Fruit fly (Drosophila melanogaster) whole organism, wandering third instar larva: ENCODE data around the gene CG8173.

Source experiments
- Abd-B ChIP-seq: fragments of >200 bp; optimal IDR thresholded peaks from 2 replicates; lab custom pipeline; 2017; ENCODE audit warnings: missing biosample characterization, missing genetic modification characterization
- CG32264 ChIP-seq: fragments of 200-800 bp; sonication (Bioruptor generic); optimal IDR thresholded peaks from 2 replicates; lab custom pipeline; 2016; ENCODE audit warnings: missing biosample characterization, missing genetic modification characterization
- CG9705 ChIP-seq: fragments of 200-800 bp; sonication (Bioruptor generic); optimal IDR thresholded peaks from 2 replicates; lab custom pipeline; 2018; ENCODE audit warnings: missing biosample characterization, mild to moderate bottlenecking, missing genetic modification characterization
- CrebA ChIP-seq: fragments of 200-800 bp; sonication (Bioruptor generic); optimal IDR thresholded peaks from 2 replicates; lab custom pipeline; 2016; ENCODE audit warnings: missing biosample characterization, mild to moderate bottlenecking, missing genetic modification characterization, borderline replicate concordance
- Dfd ChIP-seq: fragments of >200 bp; optimal IDR thresholded peaks from 2 replicates; lab custom pipeline; 2017; ENCODE audit warnings: missing biosample characterization, missing genetic modification characterization
- Dif ChIP-seq: fragments of 200-275, 200-300 bp; sonication (Bioruptor generic); optimal IDR thresholded peaks from 2 replicates; lab custom pipeline; 2018; ENCODE audit warnings: missing biosample characterization, missing genetic modification characterization; ENCODE audit not compliant: partially characterized antibody
- GATAd ChIP-seq: sonication (Bioruptor generic); optimal IDR thresholded peaks from 2 replicates; lab custom pipeline; 2016; ENCODE audit warnings: missing biosample characterization, missing genetic modification characterization
- HLH106 ChIP-seq: fragments of 200-800 bp; optimal IDR thresholded peaks from 3 replicates; lab custom pipeline; 2019; ENCODE audit warnings: missing biosample characterization, mild to moderate bottlenecking, missing genetic modification characterization, moderate library complexity
- Hnf4 ChIP-seq: fragments of 200-800 bp; sonication (Bioruptor generic); optimal IDR thresholded peaks from 2 replicates; lab custom pipeline; 2016; ENCODE audit warnings: missing biosample characterization, mild to moderate bottlenecking, missing genetic modification characterization
- Hr78 ChIP-seq: fragments of >200 bp; optimal IDR thresholded peaks from 2 replicates; lab custom pipeline; 2017; ENCODE audit warnings: missing biosample characterization, missing genetic modification characterization
- Hr83 ChIP-seq: fragments of 200-300 bp; sonication (Bioruptor generic); optimal IDR thresholded peaks from 2 replicates; lab custom pipeline; 2016; ENCODE audit warnings: missing biosample characterization, mild to moderate bottlenecking, missing genetic modification characterization, moderate library complexity; ENCODE audit not compliant: poor library complexity, severe bottlenecking
- Jra ChIP-seq: sonication (Bioruptor generic); optimal IDR thresholded peaks from 2 replicates; lab custom pipeline; 2016; ENCODE audit warnings: missing biosample characterization, missing genetic modification characterization
- Mio ChIP-seq: sonication (Bioruptor generic); optimal IDR thresholded peaks from 2 replicates; lab custom pipeline; 2016; ENCODE audit warnings: missing biosample characterization, missing genetic modification characterization
- Myc ChIP-seq: fragments of >200 bp; optimal IDR thresholded peaks from 2 replicates; lab custom pipeline; 2017
- N ChIP-seq: fragments of >200 bp; optimal IDR thresholded peaks from 2 replicates; lab custom pipeline; 2018; ENCODE audit warnings: missing biosample characterization, missing external identifiers, missing genetic modification characterization
- OdsH ChIP-seq: fragments of 200-800 bp; sonication (Bioruptor generic); optimal IDR thresholded peaks from 2 replicates; lab custom pipeline; 2016; ENCODE audit warnings: missing biosample characterization, mild to moderate bottlenecking, missing genetic modification characterization
- Rel ChIP-seq, 2 experiments: fragments of 200-800 bp; sonication (Bioruptor generic) in 1 of 2; optimal IDR thresholded peaks; 2 replicates in 1 of 2; 3 replicates in 1 of 2; lab custom pipeline; 2016 to 2019; ENCODE audit warnings: mild to moderate bottlenecking in 2 of 2, missing biosample characterization in 2 of 2, missing genetic modification characterization in 2 of 2, moderate library complexity in 1 of 2
- Sp1 ChIP-seq: fragments of 200-800 bp; sonication (Bioruptor generic); optimal IDR thresholded peaks from 3 replicates; lab custom pipeline; 2019; ENCODE audit warnings: missing biosample characterization, mild to moderate bottlenecking, missing genetic modification characterization, moderate library complexity
- Vsx2 ChIP-seq: fragments of 200-300, 225-300 bp; sonication (Bioruptor generic); optimal IDR thresholded peaks from 2 replicates; lab custom pipeline; 2018; ENCODE audit warnings: missing biosample characterization, missing genetic modification characterization; ENCODE audit not compliant: partially characterized antibody
- br ChIP-seq: fragments of 200-800 bp; sonication (Bioruptor generic); optimal IDR thresholded peaks from 2 replicates; lab custom pipeline; 2016; ENCODE audit warnings: missing biosample characterization, missing genetic modification characterization
- brk ChIP-seq: fragments of 200-800 bp; sonication (Bioruptor generic); optimal IDR thresholded peaks from 2 replicates; lab custom pipeline; 2016; ENCODE audit warnings: missing biosample characterization, mild to moderate bottlenecking, missing genetic modification characterization
- dl ChIP-seq, 2 experiments: fragments of 175-275, 200-275 bp in 1 of 2; fragments of 200-275 bp in 1 of 2; sonication (Bioruptor generic); optimal IDR thresholded peaks; lab custom pipeline; 2018; ENCODE audit warnings: mild to moderate bottlenecking in 2 of 2, missing biosample characterization in 2 of 2, missing genetic modification characterization in 2 of 2, moderate library complexity in 2 of 2; ENCODE audit not compliant: partially characterized antibody in 2 of 2, insufficient read depth in 1 of 2
- dmrt93B ChIP-seq: fragments of 200-800 bp; sonication (Bioruptor generic); optimal IDR thresholded peaks from 2 replicates; lab custom pipeline; 2018; ENCODE audit warnings: missing biosample characterization, mild to moderate bottlenecking, missing genetic modification characterization
- dsf ChIP-seq: sonication (Bioruptor generic); optimal IDR thresholded peaks from 2 replicates; lab custom pipeline; 2016; ENCODE audit warnings: missing biosample characterization, missing genetic modification characterization, borderline replicate concordance
- ey ChIP-seq: fragments of 200-800 bp; sonication (Bioruptor generic); optimal IDR thresholded peaks from 2 replicates; lab custom pipeline; 2016; ENCODE audit warnings: missing biosample characterization, missing genetic modification characterization
- foxo ChIP-seq, 2 experiments: fragments of 200-800 bp; sonication (Bioruptor generic); optimal IDR thresholded peaks; 2 replicates in 1 of 2; 3 replicates in 1 of 2; lab custom pipeline; 2016 to 2017; ENCODE audit warnings: missing biosample characterization in 2 of 2, missing genetic modification characterization in 2 of 2
- fru ChIP-seq: fragments of 200-800 bp; sonication (Bioruptor generic); optimal IDR thresholded peaks from 3 replicates; lab custom pipeline; 2016; ENCODE audit warnings: missing biosample characterization, mild to moderate bottlenecking, missing genetic modification characterization
- h ChIP-seq: fragments of 200-800 bp; sonication (Bioruptor generic); optimal IDR thresholded peaks from 3 replicates; lab custom pipeline; 2016; ENCODE audit warnings: missing biosample characterization, mild to moderate bottlenecking, missing genetic modification characterization
- jim ChIP-seq: fragments of 175-275, 200-325 bp; sonication (Bioruptor generic); optimal IDR thresholded peaks from 2 replicates; lab custom pipeline; 2016; ENCODE audit warnings: missing biosample characterization, mild to moderate bottlenecking, missing genetic modification characterization
- lola ChIP-seq: fragments of >200 bp; optimal IDR thresholded peaks from 2 replicates; lab custom pipeline; 2017; ENCODE audit warnings: missing biosample characterization, missing genetic modification characterization
- pan ChIP-seq: fragments of >200 bp; optimal IDR thresholded peaks from 2 replicates; lab custom pipeline; 2017
- psq ChIP-seq: fragments of 200-800 bp; sonication (Bioruptor generic); optimal IDR thresholded peaks from 3 replicates; lab custom pipeline; 2017; ENCODE audit warnings: missing biosample characterization, mild to moderate bottlenecking, missing genetic modification characterization, moderate library complexity
- rgr ChIP-seq: fragments of 200-800 bp; sonication (Bioruptor generic); optimal IDR thresholded peaks from 3 replicates; lab custom pipeline; 2016; ENCODE audit warnings: missing biosample characterization, mild to moderate bottlenecking, missing genetic modification characterization
- sage ChIP-seq: fragments of 200-800 bp; sonication (Bioruptor generic); optimal IDR thresholded peaks from 2 replicates; lab custom pipeline; 2016; ENCODE audit warnings: missing biosample characterization, mild to moderate bottlenecking, missing genetic modification characterization
- sv ChIP-seq: fragments of 200-800 bp; sonication (Bioruptor generic); optimal IDR thresholded peaks from 3 replicates; lab custom pipeline; 2016; ENCODE audit warnings: missing biosample characterization, missing genetic modification characterization
- tai ChIP-seq: sonication (Bioruptor generic); optimal IDR thresholded peaks from 2 replicates; lab custom pipeline; 2016; ENCODE audit warnings: missing biosample characterization, missing genetic modification characterization
- usp ChIP-seq: fragments of >200 bp; optimal IDR thresholded peaks from 2 replicates; lab custom pipeline; 2017; ENCODE audit warnings: missing biosample characterization, missing genetic modification characterization
- woc ChIP-seq: sonication (Bioruptor generic); optimal IDR thresholded peaks from 2 replicates; lab custom pipeline; 2016; ENCODE audit warnings: missing biosample characterization, mild to moderate bottlenecking, missing genetic modification characterization

CG8173 gene

dm6 chrX:17751658-17752057 is 42.2 kb upstream of the CG8173 start:
- TF ChIP-seq N (no peak), sage (GFP tag; lab: Kevin White, UChicago) (no peak), br (GFP tag; lab: Kevin White, UChicago) (no peak), brk (GFP tag; lab: Kevin White, UChicago) (no peak), lola (GFP tag; lab: Kevin White, UChicago) (no peak), dsf (GFP tag; lab: Kevin White, UChicago) (no peak), pan (lab: Kevin White, UChicago) (no peak), Vsx2 (GFP tag; lab: Kevin White, UChicago) (no peak), HLH106 (tag; lab: Kevin White, UChicago) (peak; percentile 40), h (GFP tag; lab: Kevin White, UChicago) (peak; percentile 43), Hr83 (GFP tag; lab: Kevin White, UChicago) (peak; percentile 14), Sp1 (no peak), Hnf4 (GFP tag; lab: Kevin White, UChicago) (no peak), CG9705 (no peak), Abd-B (GFP tag; lab: Kevin White, UChicago) (no peak), OdsH (GFP tag; lab: Kevin White, UChicago) (peak; percentile 60), dl (GFP tag; optimal IDR thresholded peaks at IDR 0.05; lab: Kevin White, UChicago; ENCODE audit: insufficient read depth in 1 of 2, partially characterized antibody in 2 of 2) (no peak), GATAd (GFP tag; lab: Kevin White, UChicago) (no peak), psq (GFP tag; lab: Kevin White, UChicago) (no peak), ey (GFP tag; lab: Kevin White, UChicago) (peak; percentile 12), Hr78 (GFP tag; lab: Kevin White, UChicago) (no peak), foxo (GFP tag; optimal IDR thresholded peaks at IDR 0.05; lab: Kevin White, UChicago) (peak in 1 of 2 experiments; percentile 56), CG32264 (no peak), tai (no peak), Dif (GFP tag; lab: Kevin White, UChicago) (no peak), Jra (GFP tag; lab: Kevin White, UChicago) (no peak), usp (GFP tag; lab: Kevin White, UChicago) (no peak), Rel (GFP tag; optimal IDR thresholded peaks at IDR 0.05; lab: Kevin White, UChicago) (no peak), Rel (tag; optimal IDR thresholded peaks at IDR 0.05; lab: Kevin White, UChicago) (no peak), rgr (GFP tag; lab: Kevin White, UChicago) (peak; percentile 44), CrebA (GFP tag; lab: Kevin White, UChicago) (no peak), jim (no peak), dmrt93B (GFP tag; lab: Kevin White, UChicago) (no peak), Myc (lab: Kevin White, UChicago) (peak; percentile 57), sv (GFP tag; lab: Kevin White, UChicago) (no peak), woc (GFP tag; lab: Kevin White, UChicago) (no peak), fru (GFP tag; lab: Kevin White, UChicago) (peak; percentile 18), Mio (GFP tag; lab: Kevin White, UChicago) (no peak), Dfd (no peak)

dm6 chrX:17745705-17746416 is 36.4 kb upstream of the CG8173 start:
- TF ChIP-seq N (no peak), br (GFP tag; lab: Kevin White, UChicago) (no peak), ey (GFP tag; lab: Kevin White, UChicago) (no peak), foxo (GFP tag; optimal IDR thresholded peaks at IDR 0.05; lab: Kevin White, UChicago) (no peak), OdsH (GFP tag; lab: Kevin White, UChicago) (peak; percentile 74), rgr (GFP tag; lab: Kevin White, UChicago) (peak; percentile 5), Abd-B (GFP tag; lab: Kevin White, UChicago) (no peak), Myc (lab: Kevin White, UChicago) (no peak), HLH106 (tag; lab: Kevin White, UChicago) (peak; percentile 12), Hr83 (GFP tag; lab: Kevin White, UChicago) (no peak), woc (GFP tag; lab: Kevin White, UChicago) (peak; percentile 18), Vsx2 (GFP tag; lab: Kevin White, UChicago) (no peak), Dfd (no peak), dsf (GFP tag; lab: Kevin White, UChicago) (no peak), fru (GFP tag; lab: Kevin White, UChicago) (no peak), pan (lab: Kevin White, UChicago) (no peak), Sp1 (peak; percentile 28), sv (GFP tag; lab: Kevin White, UChicago) (no peak), Rel (GFP tag; optimal IDR thresholded peaks at IDR 0.05; lab: Kevin White, UChicago) (no peak), Rel (tag; optimal IDR thresholded peaks at IDR 0.05; lab: Kevin White, UChicago) (no peak), Mio (GFP tag; lab: Kevin White, UChicago) (no peak), jim (no peak), usp (GFP tag; lab: Kevin White, UChicago) (no peak), CG9705 (no peak), psq (GFP tag; lab: Kevin White, UChicago) (peak; percentile 43), brk (GFP tag; lab: Kevin White, UChicago) (no peak), CrebA (GFP tag; lab: Kevin White, UChicago) (no peak), dmrt93B (GFP tag; lab: Kevin White, UChicago) (no peak), GATAd (GFP tag; lab: Kevin White, UChicago) (no peak), CG32264 (no peak), tai (no peak), h (GFP tag; lab: Kevin White, UChicago) (no peak), lola (GFP tag; lab: Kevin White, UChicago) (no peak), Dif (GFP tag; lab: Kevin White, UChicago) (no peak), Jra (GFP tag; lab: Kevin White, UChicago) (peak; percentile 30), dl (GFP tag; optimal IDR thresholded peaks at IDR 0.05; lab: Kevin White, UChicago; ENCODE audit: insufficient read depth in 1 of 2, partially characterized antibody in 2 of 2) (no peak), Hnf4 (GFP tag; lab: Kevin White, UChicago) (no peak), Hr78 (GFP tag; lab: Kevin White, UChicago) (no peak), sage (GFP tag; lab: Kevin White, UChicago) (no peak)
